Worm (Caenorhabditis elegans) whole organism, late embryonic: ENCODE data around the gene T19B10.12.

Experiments used
- elt-2 ChIP-seq: sonication (generic microtip); optimal IDR thresholded peaks from 2 replicates; lab custom pipeline; 2016; ENCODE audit warnings: missing genetic modification reagents, missing genetic modification characterization, missing compliant biosample characterization
- lin-11 ChIP-seq: fragments of 200-800 bp; sonication (Bioruptor generic); optimal IDR thresholded peaks from 2 replicates; lab custom pipeline; 2018; ENCODE audit warnings: mild to moderate bottlenecking, missing genetic modification characterization, missing compliant biosample characterization
- nfya-1 ChIP-seq: sonication (generic microtip); optimal IDR thresholded peaks from 2 replicates; lab custom pipeline; 2017; ENCODE audit warnings: missing genetic modification characterization, mild to moderate bottlenecking, missing compliant biosample characterization, antibody characterized with exemption, moderate library complexity
- nhr-11 ChIP-seq: fragments of 150-350 bp; optimal IDR thresholded peaks from 2 replicates; lab custom pipeline; 2014; ENCODE audit warnings: missing biosample characterization, missing genetic modification characterization
- rnt-1 ChIP-seq: sonication (generic microtip); optimal IDR thresholded peaks from 2 replicates; lab custom pipeline; 2016; ENCODE audit warnings: missing genetic modification characterization, missing compliant biosample characterization
- ttx-3 ChIP-seq: sonication (generic microtip); optimal IDR thresholded peaks from 2 replicates; lab custom pipeline; 2016; ENCODE audit warnings: missing genetic modification reagents, missing genetic modification characterization, missing compliant biosample characterization
- unc-55 ChIP-seq: sonication (generic microtip); optimal IDR thresholded peaks from 2 replicates; lab custom pipeline; 2017; ENCODE audit warnings: missing biosample characterization, missing genetic modification reagents, missing genetic modification characterization

DNA sequence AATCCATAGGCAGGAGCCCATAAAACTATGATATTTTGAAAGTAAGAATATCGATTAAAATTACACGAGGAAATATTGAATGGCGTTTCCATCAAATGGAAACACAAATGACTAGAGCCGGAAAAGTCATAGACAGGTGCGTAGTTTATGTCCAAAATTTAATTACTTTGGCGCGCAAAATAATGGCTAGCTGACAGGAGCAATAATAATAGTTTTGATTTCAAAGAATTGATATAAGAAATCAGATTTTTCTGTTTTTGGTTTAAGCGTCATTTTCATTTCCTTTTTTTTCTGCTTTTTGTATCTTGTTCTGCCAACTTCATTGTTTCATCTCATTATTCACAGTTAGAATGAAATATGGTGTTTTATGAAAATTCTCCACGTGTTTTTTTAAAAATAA is 12.2 kb downstream of the T19B10.12 start, which contains the start of gene F07B10.4:
- TF ChIP-seq rnt-1 (tag; lab: Kevin White, UChicago) (no peak), lin-11 (tag; lab: Kevin White, UChicago) (no peak), unc-55 (no peak), ttx-3 (tag; lab: Kevin White, UChicago) (no peak), elt-2 (no peak), nhr-11 (tag; lab: Kevin White, UChicago) (no peak), nfya-1 (tag; lab: Kevin White, UChicago) (no peak)
